Worm (Caenorhabditis elegans) whole organism, L1 larva: ENCODE data around the gene pot-2.
A peak's percentile ranks its signal among the peaks of the same experiment; 100 is the strongest.

Experiments
- C04F5.9 ChIP-seq: sonication (generic microtip); optimal IDR thresholded peaks from 2 replicates; lab custom pipeline; 2016; ENCODE audit warnings: missing genetic modification characterization, missing compliant biosample characterization
- C16A3.4 ChIP-seq: fragments of 150-350 bp; optimal IDR thresholded peaks from 2 replicates; lab custom pipeline; 2014; ENCODE audit warnings: missing biosample characterization, missing genetic modification characterization
- Y116A8C.19 ChIP-seq: sonication (generic microtip); optimal IDR thresholded peaks from 2 replicates; lab custom pipeline; 2016; ENCODE audit warnings: missing compliant biosample characterization, missing genetic modification characterization, borderline replicate concordance
- aha-1 ChIP-seq: fragments of 150-350 bp; optimal IDR thresholded peaks from 2 replicates; lab custom pipeline; 2014; ENCODE audit warnings: missing biosample characterization, missing genetic modification characterization
- aly-2 ChIP-seq: fragments of 150-350 bp; optimal IDR thresholded peaks from 2 replicates; lab custom pipeline; 2014; ENCODE audit warnings: missing biosample characterization, missing genetic modification characterization
- ama-1 ChIP-seq: fragments of 150-350 bp; optimal IDR thresholded peaks from 2 replicates; lab custom pipeline; 2014
- blmp-1 ChIP-seq: fragments of 150-350 bp; optimal IDR thresholded peaks from 2 replicates; lab custom pipeline; 2014; ENCODE audit warnings: missing biosample characterization, missing genetic modification characterization
- ceh-63 ChIP-seq: fragments of 200-800 bp; sonication (Bioruptor generic); optimal IDR thresholded peaks from 2 replicates; lab custom pipeline; 2018; ENCODE audit warnings: mild to moderate bottlenecking, missing genetic modification characterization, missing compliant biosample characterization
- ceh-8 ChIP-seq: fragments of 200-800 bp; sonication (Bioruptor generic); optimal IDR thresholded peaks from 2 replicates; lab custom pipeline; 2018; ENCODE audit warnings: mild to moderate bottlenecking, missing genetic modification characterization, moderate library complexity, missing compliant biosample characterization
- ceh-82 ChIP-seq, 3 experiments: fragments of 150-350 bp in 1 of 3; sonication (generic microtip) in 2 of 3; optimal IDR thresholded peaks; 2 replicates each; lab custom pipeline; 2014 to 2017; ENCODE audit warnings: missing biosample characterization in 3 of 3, missing genetic modification characterization in 3 of 3
- ceh-88 ChIP-seq: fragments of 200-800 bp; sonication (Bioruptor generic); IDR thresholded peaks from 2 replicates; pipeline ENCODE4 v1.3.6; 2022; ENCODE audit warnings: missing genetic modification characterization, missing compliant biosample characterization
- ceh-90 ChIP-seq: sonication (generic microtip); optimal IDR thresholded peaks from 2 replicates; lab custom pipeline; 2016; ENCODE audit warnings: missing genetic modification characterization, missing compliant biosample characterization
- dpl-1 ChIP-seq, 3 experiments: fragments of 150-350 bp in 2 of 3; sonication (generic microtip) in 1 of 3; optimal IDR thresholded peaks; 2 replicates each; lab custom pipeline; 2014 to 2017; ENCODE audit warnings: missing biosample characterization in 3 of 3, missing genetic modification characterization in 3 of 3, missing genetic modification reagents in 3 of 3
- efl-1 ChIP-seq, 4 experiments: fragments of 150-350 bp; optimal IDR thresholded peaks in 3 of 4; peaks in 1 of 4; 1 replicate in 1 of 4; 2 replicates in 3 of 4; lab custom pipeline; 2014; ENCODE audit warnings: missing biosample characterization in 2 of 4, missing genetic modification characterization in 2 of 4, missing genetic modification reagents in 2 of 4
- efl-3 ChIP-seq: fragments of 200-800 bp; sonication (Bioruptor generic); optimal IDR thresholded peaks from 2 replicates; lab custom pipeline; 2018; ENCODE audit warnings: mild to moderate bottlenecking, missing genetic modification characterization, missing compliant biosample characterization
- egl-27 ChIP-seq, 2 experiments: fragments of 150-350 bp in 1 of 2; sonication (generic microtip); optimal IDR thresholded peaks; 3 replicates each; lab custom pipeline; 2017 to 2018; ENCODE audit warnings: missing biosample characterization in 2 of 2, missing genetic modification characterization in 2 of 2, missing genetic modification reagents in 2 of 2
- elt-2 ChIP-seq: sonication (generic microtip); optimal IDR thresholded peaks from 2 replicates; lab custom pipeline; 2016; ENCODE audit warnings: missing genetic modification characterization, mild to moderate bottlenecking, inconsistent platforms, missing compliant biosample characterization, missing genetic modification reagents
- elt-3 ChIP-seq, 6 experiments: fragments of 150-350 bp in 1 of 6; sonication (generic microtip); optimal IDR thresholded peaks; 2 replicates each; lab custom pipeline; 2017 to 2018; ENCODE audit warnings: missing biosample characterization in 6 of 6, missing genetic modification characterization in 6 of 6, inconsistent platforms in 1 of 6
- ets-5 ChIP-seq: fragments of 200-800 bp; sonication (Bioruptor generic); IDR thresholded peaks from 2 replicates; pipeline ENCODE4 v1.3.6; 2022; ENCODE audit warnings: missing genetic modification characterization, missing compliant biosample characterization
- grh-1 ChIP-seq: fragments of 200-800 bp; sonication (Bioruptor generic); IDR thresholded peaks from 2 replicates; pipeline ENCODE4 v1.3.6; 2022; ENCODE audit warnings: missing genetic modification reagents, missing genetic modification characterization, missing compliant biosample characterization
- hpl-2 ChIP-seq: fragments of 150-350 bp; optimal IDR thresholded peaks from 2 replicates; lab custom pipeline; 2014; ENCODE audit warnings: missing biosample characterization, missing genetic modification reagents, missing genetic modification characterization
- irx-1 ChIP-seq: sonication (generic microtip); optimal IDR thresholded peaks from 2 replicates; lab custom pipeline; 2016; ENCODE audit warnings: missing genetic modification characterization, missing compliant biosample characterization
- isw-1 ChIP-seq: fragments of 200-800 bp; sonication (Bioruptor generic); IDR thresholded peaks from 2 replicates; pipeline ENCODE4 v1.3.6; 2022; ENCODE audit warnings: missing genetic modification characterization, missing compliant biosample characterization
- jun-1 ChIP-seq: fragments of 150-350 bp; optimal IDR thresholded peaks from 2 replicates; lab custom pipeline; 2014; ENCODE audit warnings: missing biosample characterization, missing genetic modification reagents, missing genetic modification characterization
- lin-35 ChIP-seq, 2 experiments: fragments of 150-350 bp; optimal IDR thresholded peaks; 2 replicates each; lab custom pipeline; 2014; ENCODE audit warnings: missing biosample characterization in 2 of 2, missing genetic modification characterization in 2 of 2, missing genetic modification reagents in 2 of 2
- lin-39 ChIP-seq: fragments of 150-350 bp; optimal IDR thresholded peaks from 2 replicates; lab custom pipeline; 2014; ENCODE audit warnings: missing biosample characterization, missing genetic modification reagents, missing genetic modification characterization
- mdl-1 ChIP-seq, 2 experiments: fragments of 150-350 bp; optimal IDR thresholded peaks; 2 replicates each; lab custom pipeline; 2014 to 2017; ENCODE audit warnings: missing biosample characterization in 2 of 2, missing genetic modification characterization in 2 of 2, inconsistent platforms in 1 of 2
- mef-2 ChIP-seq: fragments of 150-350 bp; optimal IDR thresholded peaks from 2 replicates; lab custom pipeline; 2014; ENCODE audit warnings: missing biosample characterization, missing genetic modification characterization
- mep-1 ChIP-seq: fragments of 150-350 bp; optimal IDR thresholded peaks from 2 replicates; lab custom pipeline; 2014; ENCODE audit warnings: missing biosample characterization, missing genetic modification characterization
- nhr-19 ChIP-seq: fragments of 200-800 bp; sonication (Bioruptor generic); conservative IDR thresholded peaks from 2 replicates; pipeline ENCODE4 v1.3.6; 2022; ENCODE audit warnings: missing genetic modification characterization, missing compliant biosample characterization
- nhr-20 ChIP-seq: sonication (generic microtip); optimal IDR thresholded peaks from 2 replicates; lab custom pipeline; 2016; ENCODE audit warnings: mild to moderate bottlenecking, missing genetic modification characterization, missing compliant biosample characterization
- nhr-237 ChIP-seq: fragments of 150-350 bp; optimal IDR thresholded peaks from 2 replicates; lab custom pipeline; 2014; ENCODE audit warnings: missing biosample characterization, missing genetic modification characterization
- nhr-76 ChIP-seq: sonication (generic microtip); optimal IDR thresholded peaks from 2 replicates; lab custom pipeline; 2017; ENCODE audit warnings: missing biosample characterization, missing genetic modification characterization
- nhr-84 ChIP-seq: sonication (generic microtip); optimal IDR thresholded peaks from 2 replicates; lab custom pipeline; 2017; ENCODE audit warnings: missing biosample characterization, missing genetic modification characterization
- nhr-85 ChIP-seq: sonication (generic microtip); peaks from one replicate; lab custom pipeline; 2016; ENCODE audit warnings: missing genetic modification characterization, inconsistent platforms, missing compliant biosample characterization
- nhr-90 ChIP-seq: sonication (generic microtip); optimal IDR thresholded peaks from 2 replicates; lab custom pipeline; 2016; ENCODE audit warnings: mild to moderate bottlenecking, missing genetic modification characterization, missing compliant biosample characterization; ENCODE audit not compliant: poor library complexity
- pax-3 ChIP-seq: fragments of 200-800 bp; sonication (Bioruptor generic); optimal IDR thresholded peaks from 2 replicates; lab custom pipeline; 2018; ENCODE audit warnings: mild to moderate bottlenecking, missing genetic modification characterization, moderate library complexity, missing compliant biosample characterization
- rnt-1 ChIP-seq: sonication (generic microtip); optimal IDR thresholded peaks from 2 replicates; lab custom pipeline; 2016; ENCODE audit warnings: mild to moderate bottlenecking, missing genetic modification characterization, moderate library complexity, missing compliant biosample characterization
- snpc-4 ChIP-seq: fragments of 150-350 bp; optimal IDR thresholded peaks from 2 replicates; lab custom pipeline; 2014; ENCODE audit warnings: missing biosample characterization, missing genetic modification characterization
- unc-130 ChIP-seq: fragments of 150-350 bp; optimal IDR thresholded peaks from 2 replicates; lab custom pipeline; 2017; ENCODE audit warnings: missing biosample characterization, missing genetic modification characterization, inconsistent platforms
- unc-30 ChIP-seq: sonication (generic microtip); optimal IDR thresholded peaks from 2 replicates; lab custom pipeline; 2017; ENCODE audit warnings: missing biosample characterization, missing genetic modification characterization
- unc-62 ChIP-seq: fragments of 150-350 bp; optimal IDR thresholded peaks from 2 replicates; lab custom pipeline; 2014; ENCODE audit warnings: missing biosample characterization, missing genetic modification reagents, missing genetic modification characterization
- vab-15 ChIP-seq: sonication (generic microtip); optimal IDR thresholded peaks from 2 replicates; lab custom pipeline; 2017; ENCODE audit warnings: missing genotype, mild to moderate bottlenecking, missing genetic modification characterization, missing compliant biosample characterization
- zag-1 ChIP-seq: fragments of 150-350 bp; optimal IDR thresholded peaks from 2 replicates; lab custom pipeline; 2014; ENCODE audit warnings: missing biosample characterization, missing genetic modification characterization
- ztf-4 ChIP-seq: fragments of 150-350 bp; optimal IDR thresholded peaks from 2 replicates; lab custom pipeline; 2014; ENCODE audit warnings: missing biosample characterization, missing genetic modification characterization

Gene pot-2

DNA sequence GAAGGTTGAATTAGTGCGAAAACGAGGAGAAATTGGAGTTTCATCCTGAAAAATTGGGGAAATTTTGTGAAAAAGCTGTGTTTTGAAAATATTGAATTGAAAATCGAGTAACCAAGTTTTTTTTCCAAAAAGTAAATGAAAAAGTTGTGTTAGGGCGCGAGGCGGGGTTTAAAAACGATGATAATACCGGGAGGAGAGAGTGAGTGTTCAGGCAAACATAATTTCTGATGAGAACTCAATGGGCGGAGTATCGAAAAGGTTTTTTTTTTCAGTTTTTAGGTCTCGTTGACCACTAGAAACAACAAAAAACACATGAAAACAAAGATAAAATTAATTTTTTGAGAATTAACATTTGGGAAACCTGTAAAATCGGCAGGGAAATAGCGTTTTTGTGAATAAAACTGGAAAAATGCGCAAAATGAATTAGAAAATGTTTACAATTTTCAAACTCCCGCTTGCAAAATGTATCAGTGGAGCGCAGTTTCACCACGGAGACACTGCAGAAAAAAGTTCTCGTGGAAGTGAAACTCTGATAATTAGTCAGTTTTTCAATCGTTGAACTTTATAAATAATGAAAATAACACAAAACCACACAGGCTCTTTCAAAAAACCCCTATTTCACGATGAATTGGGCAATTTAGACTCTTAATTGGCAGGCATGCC, 44.3 kb upstream of the pot-2 start, which contains the start of gene C13B4.1:
C13B4.1 (minus strand) TSS at position 51 of the 663 bp plus-strand sequence.
- TF ChIP-seq jun-1 (tag; lab: Kevin White, UChicago) (no peak), lin-35 (GFP tag; optimal IDR thresholded peaks at IDR 0.05; lab: Kevin White, UChicago) (peak; percentile 31 to 85), ceh-8 (no peak), efl-1 (optimal IDR thresholded peaks at IDR 0.05; lab: Kevin White, UChicago) (peak; percentile 76 to 96), efl-1 (GFP tag; optimal IDR thresholded peaks at IDR 0.05 in 1 of 2; lab: Kevin White, UChicago) (peak; percentile 75 to 96), pax-3 (tag; lab: Kevin White, UChicago) (no peak), egl-27 (tag; optimal IDR thresholded peaks at IDR 0.05; lab: Kevin White, UChicago) (no peak), grh-1 (GFP tag; lab: Robert Waterston, UW) (no peak), nhr-237 (tag; lab: Kevin White, UChicago) (no peak), nhr-19 (no peak), dpl-1 (GFP tag; optimal IDR thresholded peaks at IDR 0.05; lab: Kevin White, UChicago) (peak; percentile 45 to 76 (median 57)), efl-3 (no peak), hpl-2 (GFP tag; lab: Kevin White, UChicago) (peak; percentile 59), ceh-82 (tag; optimal IDR thresholded peaks at IDR 0.05; lab: Kevin White, UChicago) (no peak), Y116A8C.19 (tag; lab: Kevin White, UChicago) (no peak), nhr-85 (tag; lab: Kevin White, UChicago) (peak; percentile 71), vab-15 (no peak), C16A3.4 (no peak), mdl-1 (tag; optimal IDR thresholded peaks at IDR 0.05; lab: Kevin White, UChicago) (no peak), ceh-63 (GFP tag; lab: Kevin White, UChicago) (no peak), ama-1 (lab: Kevin White, UChicago) (no peak), aha-1 (tag; lab: Kevin White, UChicago) (no peak)

- TF ChIP-seq lin-39 (tag; lab: Kevin White, UChicago) (no peak), aha-1 (tag; lab: Kevin White, UChicago) (no peak), nhr-76 (tag; lab: Kevin White, UChicago) (no peak), elt-3 (tag; optimal IDR thresholded peaks at IDR 0.05; lab: Kevin White, UChicago) (peak in 1 of 6 experiments; percentile 21), irx-1 (tag; lab: Kevin White, UChicago) (no peak), nhr-90 (no peak), nhr-19 (no peak), Y116A8C.19 (tag; lab: Kevin White, UChicago) (no peak), nhr-20 (tag; lab: Kevin White, UChicago) (no peak), blmp-1 (tag; lab: Kevin White, UChicago) (peak; percentile 84), elt-2 (no peak), grh-1 (GFP tag; lab: Robert Waterston, UW) (peak; percentile 48), nhr-84 (no peak), nhr-85 (tag; lab: Kevin White, UChicago) (peak; percentile 4)
Measured at ce11 chrII:14480772-14481171, 43.2 kb upstream of the pot-2 start.

ce11 chrII:14483813-14484212, 40.2 kb upstream of the pot-2 start:
- TF ChIP-seq ceh-90 (no peak), efl-1 (optimal IDR thresholded peaks at IDR 0.05; lab: Kevin White, UChicago) (no peak), efl-1 (GFP tag; optimal IDR thresholded peaks at IDR 0.05 in 1 of 2; lab: Kevin White, UChicago) (peak in 1 of 2 experiments; percentile 62), C04F5.9 (tag; lab: Kevin White, UChicago) (no peak)

- TF ChIP-seq ceh-63 (GFP tag; lab: Kevin White, UChicago), result no peak
- TF ChIP-seq mef-2 (tag; lab: Kevin White, UChicago), result no peak
- peak; percentile 66 for TF ChIP-seq mep-1 (tag; lab: Kevin White, UChicago)
- peak; percentile 72 for TF ChIP-seq rnt-1 (tag; lab: Kevin White, UChicago)
- TF ChIP-seq ets-5, result no peak
- peak; percentile 68 for TF ChIP-seq snpc-4 (tag; lab: Kevin White, UChicago)
- no peak for TF ChIP-seq efl-3
- peak; percentile 45 for TF ChIP-seq isw-1 (GFP tag; lab: Robert Waterston, UW)
- no peak for TF ChIP-seq unc-30 (tag; lab: Kevin White, UChicago)
- TF ChIP-seq unc-130 (tag; lab: Kevin White, UChicago), result peak; percentile 30
- TF ChIP-seq unc-62, result no peak
- TF ChIP-seq C04F5.9 (tag; lab: Kevin White, UChicago), result no peak
- no peak for TF ChIP-seq ceh-88
- TF ChIP-seq ama-1 (lab: Kevin White, UChicago), result no peak
- TF ChIP-seq dpl-1 (GFP tag; optimal IDR thresholded peaks at IDR 0.05; lab: Kevin White, UChicago), result peak; percentile 74 to 87 (median 87)
- TF ChIP-seq efl-1 (optimal IDR thresholded peaks at IDR 0.05; lab: Kevin White, UChicago), result peak; percentile 77 to 80
- TF ChIP-seq efl-1 (GFP tag; optimal IDR thresholded peaks at IDR 0.05 in 1 of 2; lab: Kevin White, UChicago), result peak; percentile 82 to 98
- no peak for TF ChIP-seq nhr-237 (tag; lab: Kevin White, UChicago)
- no peak for TF ChIP-seq aly-2 (tag; lab: Kevin White, UChicago)
- TF ChIP-seq ztf-4 (tag; lab: Kevin White, UChicago), result no peak
- no peak for TF ChIP-seq zag-1 (tag; lab: Kevin White, UChicago)
Measured at ce11 chrII:14488661-14489060, 35.3 kb upstream of the pot-2 start, which contains the start of gene usp-14. TSS of gene usp-14 (minus strand) at chrII:14488688.
